ENCODE assay signal across 6 fruit fly cellular contexts in genomic region chr2L:20805624-20806339, dm6.
TF ChIP-seq lines count a peak whose summit lies in the region.

No protein-coding gene starts in this region.

- peak; percentile 60 for TF ChIP-seq CTCF in whole organism, embryonic (GFP tag; optimal IDR thresholded peaks at IDR 0.05; lab: Kevin White, UChicago)

TF ChIP-seq in whole organism, 6 proteins besides CTCF, POLR2A, EP300 and RAD21:
- TF ChIP-seq pan (optimal IDR thresholded peaks at IDR 0.05; lab: Kevin White, UChicago) (peak; percentile 79), EcR (GFP tag; optimal IDR thresholded peaks at IDR 0.05; lab: Kevin White, UChicago) (no peak)

TF ChIP-seq in whole organism, adult, 20 proteins besides CTCF, POLR2A, EP300 and RAD21 (continues in another document):
- peak; percentile 32 for TF ChIP-seq CG1620 (GFP tag; optimal IDR thresholded peaks at IDR 0.05; lab: Kevin White, UChicago)
- peak; percentile 81 for TF ChIP-seq CG14711 (tag; optimal IDR thresholded peaks at IDR 0.05; lab: Kevin White, UChicago)
- TF ChIP-seq CG11617 (GFP tag; optimal IDR thresholded peaks at IDR 0.05; lab: Kevin White, UChicago) = peak; percentile 75
- peak; percentile 70 for TF ChIP-seq kay (GFP tag; lab: Kevin White, UChicago; ENCODE audit: borderline replicate concordance)
- TF ChIP-seq pad (GFP tag; optimal IDR thresholded peaks at IDR 0.05; lab: Kevin White, UChicago) = peak; percentile 64
- no peak for TF ChIP-seq cnc (optimal IDR thresholded peaks at IDR 0.05; lab: Kevin White, UChicago)
- TF ChIP-seq ovo (GFP tag; optimal IDR thresholded peaks at IDR 0.05; lab: Kevin White, UChicago) = no peak
- peak; percentile 51 for TF ChIP-seq Crg-1 (GFP tag; optimal IDR thresholded peaks at IDR 0.05; lab: Kevin White, UChicago)
- TF ChIP-seq bab1 (GFP tag; optimal IDR thresholded peaks at IDR 0.05; lab: Kevin White, UChicago) = peak; percentile 91
- TF ChIP-seq Mnt (GFP tag; optimal IDR thresholded peaks at IDR 0.05; lab: Kevin White, UChicago) = peak; percentile 20
- TF ChIP-seq CG33017 (tag; optimal IDR thresholded peaks at IDR 0.05; lab: Kevin White, UChicago) = peak; percentile 72
- TF ChIP-seq Clk (GFP tag; optimal IDR thresholded peaks at IDR 0.05; lab: Kevin White, UChicago) = no peak
- peak; percentile 64 for TF ChIP-seq CG5204 (GFP tag; optimal IDR thresholded peaks at IDR 0.05; lab: Kevin White, UChicago)
- TF ChIP-seq CG7101 (tag; optimal IDR thresholded peaks at IDR 0.05; lab: Kevin White, UChicago) = peak; percentile 82
- peak; percentile 73 for TF ChIP-seq CG12768 (GFP tag; optimal IDR thresholded peaks at IDR 0.05; lab: Kevin White, UChicago)
- TF ChIP-seq tj (GFP tag; optimal IDR thresholded peaks at IDR 0.05; lab: Kevin White, UChicago) = peak; percentile 93
- TF ChIP-seq Hr96 (GFP tag; optimal IDR thresholded peaks at IDR 0.05; lab: Kevin White, UChicago) = no peak
- no peak for TF ChIP-seq cic (GFP tag; optimal IDR thresholded peaks at IDR 0.05; lab: Kevin White, UChicago)

TF ChIP-seq in whole organism, embryonic, 481 proteins besides CTCF, POLR2A, EP300 and RAD21 (continues in another document):
- TF ChIP-seq Side (GFP tag; optimal IDR thresholded peaks at IDR 0.05; lab: Kevin White, UChicago) = peak; percentile 62
- peak; percentile 93 for TF ChIP-seq ranshi (GFP tag; IDR thresholded peaks at IDR 0.05; lab: Robert Waterston, UW)
- TF ChIP-seq pros (GFP tag; optimal IDR thresholded peaks at IDR 0.05; lab: Kevin White, UChicago) = peak; percentile 9
- TF ChIP-seq vfl (GFP tag; optimal IDR thresholded peaks at IDR 0.05; lab: Kevin White, UChicago) = peak; percentile 89
- TF ChIP-seq CG5180 (GFP tag; optimal IDR thresholded peaks at IDR 0.05; lab: Kevin White, UChicago) = peak; percentile 86
- peak; percentile 84 for TF ChIP-seq cato (GFP tag; optimal IDR thresholded peaks at IDR 0.05; lab: Kevin White, UChicago; ENCODE audit: borderline replicate concordance)
- peak; percentile 91 for TF ChIP-seq ttk (GFP tag; IDR thresholded peaks at IDR 0.05; lab: Robert Waterston, UW)
- TF ChIP-seq CrebB (tag; optimal IDR thresholded peaks at IDR 0.05; lab: Kevin White, UChicago) = peak; percentile 92
- peak; percentile 69; the same call in 1 of the 2 replicates for TF ChIP-seq CG4360 (GFP tag; IDR thresholded peaks at IDR 0.05; lab: Robert Waterston, UW)
- TF ChIP-seq Hmx (GFP tag; optimal IDR thresholded peaks at IDR 0.05; lab: Kevin White, UChicago) = no peak
- no peak for TF ChIP-seq br (optimal IDR thresholded peaks at IDR 0.05; lab: Kevin White, UChicago)
- peak; percentile 95 for TF ChIP-seq E2f1 (GFP tag; IDR thresholded peaks at IDR 0.05; lab: Robert Waterston, UW)
- peak; percentile 87 for TF ChIP-seq ssp (GFP tag; IDR thresholded peaks at IDR 0.05; lab: Robert Waterston, UW)
- peak; percentile 93 for TF ChIP-seq sd (tag; optimal IDR thresholded peaks at IDR 0.05; lab: Kevin White, UChicago)
- peak; percentile 95 for TF ChIP-seq lilli (GFP tag; optimal IDR thresholded peaks at IDR 0.05; lab: Kevin White, UChicago)
- TF ChIP-seq kay (GFP tag; optimal IDR thresholded peaks at IDR 0.05; lab: Kevin White, UChicago) = peak; percentile 92
- TF ChIP-seq psq (GFP tag; optimal IDR thresholded peaks at IDR 0.05; lab: Kevin White, UChicago) = peak; percentile 85
- peak; percentile 57 for TF ChIP-seq CG17912 (GFP tag; optimal IDR thresholded peaks at IDR 0.05; lab: Kevin White, UChicago)

TF ChIP-seq in whole organism, prepupa, 60 proteins besides CTCF, POLR2A, EP300 and RAD21 (continues in another document):
- TF ChIP-seq CG34406 (GFP tag; optimal IDR thresholded peaks at IDR 0.05; lab: Kevin White, UChicago) (peak; percentile 68), cyc (GFP tag; optimal IDR thresholded peaks at IDR 0.05; lab: Kevin White, UChicago) (peak; percentile 62), CG31627 (GFP tag; optimal IDR thresholded peaks at IDR 0.05; lab: Kevin White, UChicago) (peak; percentile 62), svp (GFP tag; lab: Kevin White, UChicago) (peak; percentile 91), ss (GFP tag; optimal IDR thresholded peaks at IDR 0.05; lab: Kevin White, UChicago) (peak; percentile 17 to 56), CG11902 (GFP tag; optimal IDR thresholded peaks at IDR 0.05; lab: Kevin White, UChicago) (peak; percentile 60), Eip93F (GFP tag; optimal IDR thresholded peaks at IDR 0.05; lab: Kevin White, UChicago) (peak; percentile 52), CG3032 (tag; optimal IDR thresholded peaks at IDR 0.05; lab: Kevin White, UChicago) (peak; percentile 44), CG11762 (GFP tag; optimal IDR thresholded peaks at IDR 0.05; lab: Kevin White, UChicago; ENCODE audit: insufficient read depth) (peak; percentile 4), CG8319 (GFP tag; optimal IDR thresholded peaks at IDR 0.05; lab: Kevin White, UChicago) (peak; percentile 63), CG4318 (GFP tag; optimal IDR thresholded peaks at IDR 0.05; lab: Kevin White, UChicago) (peak; percentile 38), CG9139 (GFP tag; optimal IDR thresholded peaks at IDR 0.05; lab: Kevin White, UChicago) (peak; percentile 12), CG7368 (GFP tag; optimal IDR thresholded peaks at IDR 0.05; lab: Kevin White, UChicago) (no peak), Hr39 (GFP tag; optimal IDR thresholded peaks at IDR 0.05; lab: Kevin White, UChicago) (peak; percentile 55), CG6163 (GFP tag; IDR thresholded peaks at IDR 0.05; lab: Robert Waterston, UW) (peak; percentile 76), CG6792 (GFP tag; optimal IDR thresholded peaks at IDR 0.05; lab: Kevin White, UChicago) (peak; percentile 67), Eip78C (GFP tag; lab: Kevin White, UChicago) (peak; percentile 88), dsx (GFP tag; optimal IDR thresholded peaks at IDR 0.05; lab: Kevin White, UChicago; ENCODE audit: poor library complexity, severe bottlenecking) (peak; percentile 51), CG8119 (GFP tag; IDR thresholded peaks at IDR 0.05; lab: Robert Waterston, UW) (peak; percentile 76)

TF ChIP-seq in whole organism, pupa, 21 proteins besides CTCF, POLR2A, EP300 and RAD21 (continues in another document):
- no peak for TF ChIP-seq rn (GFP tag; IDR thresholded peaks at IDR 0.05; lab: Robert Waterston, UW)
- peak; percentile 61 for TF ChIP-seq CG14655 (GFP tag; optimal IDR thresholded peaks at IDR 0.05; lab: Kevin White, UChicago)
- TF ChIP-seq CG9948 (tag; optimal IDR thresholded peaks at IDR 0.05; lab: Kevin White, UChicago) = peak; percentile 50
- no peak for TF ChIP-seq gl (tag; optimal IDR thresholded peaks at IDR 0.05; lab: Kevin White, UChicago)
- TF ChIP-seq D1 (tag; optimal IDR thresholded peaks at IDR 0.05; lab: Kevin White, UChicago) = peak; percentile 32
- TF ChIP-seq CG4496 (GFP tag; IDR thresholded peaks at IDR 0.05; lab: Robert Waterston, UW) = peak; percentile 77
- TF ChIP-seq CG12605 (GFP tag; IDR thresholded peaks at IDR 0.05; lab: Robert Waterston, UW) = 0 out of 2 replicates have a peak, but pooled peaks have one; percentile 26
- TF ChIP-seq Ets98B (GFP tag; IDR thresholded peaks at IDR 0.05; lab: Robert Waterston, UW) = peak; percentile 82
- no peak for TF ChIP-seq CG10348 (GFP tag; IDR thresholded peaks at IDR 0.05; lab: Robert Waterston, UW)
- peak; percentile 60 for TF ChIP-seq Pif1A (GFP tag; optimal IDR thresholded peaks at IDR 0.05; lab: Kevin White, UChicago)
- TF ChIP-seq CG8301 (tag; optimal IDR thresholded peaks at IDR 0.05; lab: Kevin White, UChicago) = peak; percentile 46
- no peak for TF ChIP-seq EcR (GFP tag; optimal IDR thresholded peaks at IDR 0.05; lab: Kevin White, UChicago)
- peak; percentile 63 for TF ChIP-seq CG15710 (tag; optimal IDR thresholded peaks at IDR 0.05; lab: Kevin White, UChicago)
- peak; percentile 61 for TF ChIP-seq CG17806 (tag; optimal IDR thresholded peaks at IDR 0.05; lab: Kevin White, UChicago)
- peak; percentile 68 for TF ChIP-seq Snoo (tag; optimal IDR thresholded peaks at IDR 0.05; lab: Kevin White, UChicago)
- peak; percentile 72 for TF ChIP-seq Pif1B (GFP tag; optimal IDR thresholded peaks at IDR 0.05; lab: Kevin White, UChicago)
- TF ChIP-seq CG32121 (GFP tag; IDR thresholded peaks at IDR 0.05; lab: Robert Waterston, UW) = peak; percentile 82
- TF ChIP-seq CG8159 (tag; optimal IDR thresholded peaks at IDR 0.05; lab: Kevin White, UChicago) = peak; percentile 70
- TF ChIP-seq CG34367 (tag; optimal IDR thresholded peaks at IDR 0.05; lab: Kevin White, UChicago) = peak; percentile 54
- TF ChIP-seq CG13204 (GFP tag; optimal IDR thresholded peaks at IDR 0.05; lab: Kevin White, UChicago) = no peak

TF ChIP-seq in whole organism, wandering third instar larva, 38 proteins besides CTCF, POLR2A, EP300 and RAD21 (continues in another document):
- no peak for TF ChIP-seq dl (GFP tag; optimal IDR thresholded peaks at IDR 0.05; lab: Kevin White, UChicago; ENCODE audit: insufficient read depth in 1 of 2, partially characterized antibody in 2 of 2)
- TF ChIP-seq woc (GFP tag; optimal IDR thresholded peaks at IDR 0.05; lab: Kevin White, UChicago) = peak; percentile 21
- no peak for TF ChIP-seq CrebA (GFP tag; optimal IDR thresholded peaks at IDR 0.05; lab: Kevin White, UChicago; ENCODE audit: borderline replicate concordance)
- TF ChIP-seq tai (GFP tag; optimal IDR thresholded peaks at IDR 0.05; lab: Kevin White, UChicago) = no peak
- peak; percentile 82 for TF ChIP-seq h (GFP tag; optimal IDR thresholded peaks at IDR 0.05; lab: Kevin White, UChicago)
- no peak for TF ChIP-seq N (GFP tag; optimal IDR thresholded peaks at IDR 0.05; lab: Kevin White, UChicago)
- TF ChIP-seq Sp1 (GFP tag; optimal IDR thresholded peaks at IDR 0.05; lab: Kevin White, UChicago) = peak; percentile 15
- no peak for TF ChIP-seq GATAd (GFP tag; optimal IDR thresholded peaks at IDR 0.05; lab: Kevin White, UChicago)
- no peak for TF ChIP-seq Vsx2 (GFP tag; optimal IDR thresholded peaks at IDR 0.05; lab: Kevin White, UChicago; ENCODE audit: partially characterized antibody)
- TF ChIP-seq Hr83 (GFP tag; optimal IDR thresholded peaks at IDR 0.05; lab: Kevin White, UChicago; ENCODE audit: poor library complexity, severe bottlenecking) = no peak
- no peak for TF ChIP-seq Hr78 (GFP tag; optimal IDR thresholded peaks at IDR 0.05; lab: Kevin White, UChicago)
- no peak for TF ChIP-seq jim (GFP tag; optimal IDR thresholded peaks at IDR 0.05; lab: Kevin White, UChicago)
- peak; percentile 21 for TF ChIP-seq sage (GFP tag; optimal IDR thresholded peaks at IDR 0.05; lab: Kevin White, UChicago)
- TF ChIP-seq sv (GFP tag; optimal IDR thresholded peaks at IDR 0.05; lab: Kevin White, UChicago) = peak; percentile 94
- TF ChIP-seq br (GFP tag; optimal IDR thresholded peaks at IDR 0.05; lab: Kevin White, UChicago) = peak; percentile 52
- peak; percentile 60 for TF ChIP-seq Hnf4 (GFP tag; optimal IDR thresholded peaks at IDR 0.05; lab: Kevin White, UChicago)
- TF ChIP-seq Abd-B (GFP tag; optimal IDR thresholded peaks at IDR 0.05; lab: Kevin White, UChicago) = no peak
- TF ChIP-seq foxo (GFP tag; optimal IDR thresholded peaks at IDR 0.05; lab: Kevin White, UChicago) = peak in 1 of 2 experiments; percentile 75
- no peak for TF ChIP-seq Myc (optimal IDR thresholded peaks at IDR 0.05; lab: Kevin White, UChicago)
- TF ChIP-seq Jra (GFP tag; optimal IDR thresholded peaks at IDR 0.05; lab: Kevin White, UChicago) = no peak
- TF ChIP-seq HLH106 (tag; optimal IDR thresholded peaks at IDR 0.05; lab: Kevin White, UChicago) = peak; percentile 61
